Worm (Caenorhabditis elegans): ENCODE data around the gene col-173.
A peak's percentile ranks its signal among the peaks of the same experiment; 100 is the strongest.

Gene col-173

DNA sequence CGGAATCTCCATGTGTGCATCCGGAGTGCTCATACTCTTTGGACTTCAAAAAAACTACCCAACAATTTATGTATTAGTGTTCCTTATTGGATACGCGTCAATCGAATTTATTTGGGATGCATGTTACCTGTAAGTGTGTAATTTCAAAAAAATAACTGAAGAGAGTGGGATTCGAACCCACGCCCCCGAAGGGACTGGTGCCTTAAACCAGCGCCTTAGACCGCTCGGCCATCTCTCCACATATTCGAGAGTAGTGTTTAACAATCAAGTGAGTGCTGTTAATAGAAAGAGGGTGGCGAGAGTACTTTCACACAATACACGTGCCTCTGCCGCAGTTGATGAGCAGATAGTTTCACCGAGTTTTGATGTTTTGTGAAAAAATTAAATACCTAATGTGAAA lies 25.6 kb upstream of the col-173 start (continued):
- TF ChIP-seq K12H6.12 (tag; optimal IDR thresholded peaks at IDR 0.05) (peak; percentile 43), madf-6 (GFP tag; IDR thresholded peaks at IDR 0.05) (no peak), mxl-1 (tag; optimal IDR thresholded peaks at IDR 0.05) (peak; percentile 72), pha-4 (tag; optimal IDR thresholded peaks at IDR 0.05) (no peak), snpc-1.1 (tag; optimal IDR thresholded peaks at IDR 0.05; ENCODE audit: insufficient read depth) (peak; percentile 1), Y53F4B.3 (GFP tag; IDR thresholded peaks at IDR 0.05) (0 out of 2 replicates have a peak, but pooled peaks have one; percentile 39), madf-3 (GFP tag; IDR thresholded peaks at IDR 0.05) (0 out of 2 replicates have a peak, but pooled peaks have one; percentile 58), F49E8.2 (tag; optimal IDR thresholded peaks at IDR 0.05; ENCODE audit: insufficient read depth) (no peak), sea-2 (GFP tag; IDR thresholded peaks at IDR 0.05) (no peak), Y56A3A.18 (GFP tag; IDR thresholded peaks at IDR 0.05) (peak; percentile 90), F23B12.7 (tag; optimal IDR thresholded peaks at IDR 0.05; ENCODE audit: insufficient read depth) (peak; percentile 70), egl-44 (GFP tag; IDR thresholded peaks at IDR 0.05) (0 out of 2 replicates have a peak, but pooled peaks have one; percentile 72), Y95B8A.8 (GFP tag; IDR thresholded peaks at IDR 0.05) (no peak), lsy-27 (tag; optimal IDR thresholded peaks at IDR 0.05; ENCODE audit: borderline replicate concordance, insufficient read depth) (no peak), K11D2.4 (GFP tag; IDR thresholded peaks at IDR 0.05) (0 out of 2 replicates have a peak, but pooled peaks have one; percentile 11), mel-28 (tag; optimal IDR thresholded peaks at IDR 0.05; ENCODE audit: borderline replicate concordance) (no peak), B0261.1 (tag; optimal IDR thresholded peaks at IDR 0.05) (peak; percentile 93), hmg-20 (GFP tag; IDR thresholded peaks at IDR 0.05) (peak; percentile 56; the same call in 1 of the 2 replicates), lir-1 (GFP tag; conservative IDR thresholded peaks at IDR 0.05) (no peak), F37B4.10 (GFP tag; IDR thresholded peaks at IDR 0.05) (no peak), xnd-1 (tag; optimal IDR thresholded peaks at IDR 0.05) (no peak), F33H1.4 (GFP tag; IDR thresholded peaks at IDR 0.05) (no peak), tlf-1 (GFP tag; optimal IDR thresholded peaks at IDR 0.05) (peak; percentile 12), nhr-80 (tag; optimal IDR thresholded peaks at IDR 0.05) (peak; percentile 36), ceh-100 (GFP tag; IDR thresholded peaks at IDR 0.05) (peak; percentile 59), gei-17 (GFP tag; optimal IDR thresholded peaks at IDR 0.05) (peak; percentile 48), ztf-25 (GFP tag; IDR thresholded peaks at IDR 0.05) (0 out of 2 replicates have a peak, but pooled peaks have one; percentile 67), nfya-1 (tag; optimal IDR thresholded peaks at IDR 0.05; ENCODE audit: borderline replicate concordance, insufficient read depth) (no peak), nhr-27 (tag; optimal IDR thresholded peaks at IDR 0.05) (no peak), ztf-22 (GFP tag; optimal IDR thresholded peaks at IDR 0.05) (no peak), ceh-79 (tag; optimal IDR thresholded peaks at IDR 0.05) (peak; percentile 57), rec-8 (tag; optimal IDR thresholded peaks at IDR 0.05) (peak; percentile 58 to 78), snpc-4 (GFP tag; optimal IDR thresholded peaks at IDR 0.05) (no peak), snpc-4 (tag; optimal IDR thresholded peaks at IDR 0.05) (peak in 2 of 4 experiments; percentile 20 to 65), ztf-3 (GFP tag; optimal IDR thresholded peaks at IDR 0.05) (peak; percentile 28), nfya-2 (GFP tag; IDR thresholded peaks at IDR 0.05) (no peak), egl-18 (GFP tag; IDR thresholded peaks at IDR 0.05) (no peak), F57C9.4 (tag; optimal IDR thresholded peaks at IDR 0.05) (no peak), efl-1 (GFP tag; optimal IDR thresholded peaks at IDR 0.05) (no peak), rpc-1 (optimal IDR thresholded peaks at IDR 0.05) (peak; percentile 85), rpc-1 (tag; optimal IDR thresholded peaks at IDR 0.05) (peak; percentile 89), C17E4.6 (GFP tag; IDR thresholded peaks at IDR 0.05) (no peak), nhr-90 (tag; optimal IDR thresholded peaks at IDR 0.05) (peak; percentile 82), ztf-6 (GFP tag; IDR thresholded peaks at IDR 0.05) (peak; percentile 35; the same call in 1 of the 2 replicates), ceh-91 (GFP tag; IDR thresholded peaks at IDR 0.05) (no peak), him-1 (tag; optimal IDR thresholded peaks at IDR 0.05) (peak; percentile 88), attf-3 (GFP tag; conservative IDR thresholded peaks at IDR 0.05) (no peak), hlh-12 (tag; optimal IDR thresholded peaks at IDR 0.05) (peak; percentile 46)
